Worm (Caenorhabditis elegans) whole organism, early embryonic: Measurements from ENCODE around the gene AH9.4.

Source experiments
- F13C5.2 ChIP-seq: sonication (generic microtip); optimal IDR thresholded peaks from 2 replicates; lab custom pipeline; 2017; ENCODE audit warnings: mild to moderate bottlenecking, missing genetic modification characterization, inconsistent platforms, missing compliant biosample characterization
- ama-1 ChIP-seq: fragments of 150-350 bp; optimal IDR thresholded peaks from 2 replicates; lab custom pipeline; 2014
- ceh-13 ChIP-seq: fragments of 200-800 bp; sonication (Bioruptor generic); optimal IDR thresholded peaks from 2 replicates; lab custom pipeline; 2018; ENCODE audit warnings: mild to moderate bottlenecking, missing genetic modification characterization, missing compliant biosample characterization
- ets-7 ChIP-seq: sonication (generic microtip); optimal IDR thresholded peaks from 2 replicates; lab custom pipeline; 2016; ENCODE audit warnings: missing genotype, missing genetic modification characterization, missing compliant biosample characterization
- hmg-4 ChIP-seq: fragments of 200-800 bp; sonication (Bioruptor generic); optimal IDR thresholded peaks from 2 replicates; lab custom pipeline; 2018; ENCODE audit warnings: mild to moderate bottlenecking, missing genetic modification characterization, missing compliant biosample characterization
- pes-1 ChIP-seq: fragments of 200-800 bp; sonication (Bioruptor generic); IDR thresholded peaks from 2 replicates; pipeline ENCODE4 v1.3.6; 2022; ENCODE audit warnings: missing genetic modification reagents, missing genetic modification characterization, missing compliant biosample characterization
- scrt-1 ChIP-seq: fragments of 200-800 bp; sonication (Bioruptor generic); IDR thresholded peaks from 2 replicates; pipeline ENCODE4 v1.3.6; 2022; ENCODE audit warnings: missing genetic modification characterization, missing compliant biosample characterization
- tbx-11 ChIP-seq: fragments of 200-800 bp; sonication (Bioruptor generic); IDR thresholded peaks from 2 replicates; pipeline ENCODE4 v1.3.6; 2022; ENCODE audit warnings: missing genetic modification characterization, missing compliant biosample characterization
- tbx-37 ChIP-seq: fragments of 200-800 bp; sonication (Bioruptor generic); conservative IDR thresholded peaks from 2 replicates; pipeline ENCODE4 v1.3.6; 2022; ENCODE audit warnings: missing genetic modification reagents, missing genetic modification characterization, missing compliant biosample characterization

DNA sequence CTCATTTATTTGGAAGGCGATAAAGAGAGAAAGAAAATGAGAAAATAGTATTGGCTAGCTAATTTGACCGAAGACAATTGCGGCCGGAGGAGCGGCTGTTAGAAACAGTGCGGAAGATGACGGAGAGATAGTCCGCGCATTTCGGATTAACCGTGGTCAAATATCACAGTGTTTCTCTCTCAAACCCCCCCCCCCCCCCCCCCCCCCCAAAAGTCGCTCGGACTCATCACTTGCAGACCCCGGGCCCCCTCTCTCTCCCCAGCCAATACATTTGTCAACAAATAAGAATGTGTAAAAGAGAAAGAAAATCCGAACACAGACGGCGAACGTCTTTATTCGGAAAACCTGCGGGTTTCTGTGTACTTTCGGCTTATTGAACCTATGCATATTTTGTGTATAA, 27.7 kb upstream of the AH9.4 start:
- TF ChIP-seq ceh-13 (no peak), tbx-37 (GFP tag; lab: Robert Waterston, UW) (no peak), ama-1 (no peak), tbx-11 (GFP tag; lab: Robert Waterston, UW) (no peak), F13C5.2 (no peak), hmg-4 (GFP tag; lab: Kevin White, UChicago) (no peak), scrt-1 (GFP tag; lab: Robert Waterston, UW) (no peak), ets-7 (no peak), pes-1 (GFP tag; lab: Robert Waterston, UW) (no peak)
